Worm (Caenorhabditis elegans): ENCODE data around the gene F52H2.5.

DNA sequence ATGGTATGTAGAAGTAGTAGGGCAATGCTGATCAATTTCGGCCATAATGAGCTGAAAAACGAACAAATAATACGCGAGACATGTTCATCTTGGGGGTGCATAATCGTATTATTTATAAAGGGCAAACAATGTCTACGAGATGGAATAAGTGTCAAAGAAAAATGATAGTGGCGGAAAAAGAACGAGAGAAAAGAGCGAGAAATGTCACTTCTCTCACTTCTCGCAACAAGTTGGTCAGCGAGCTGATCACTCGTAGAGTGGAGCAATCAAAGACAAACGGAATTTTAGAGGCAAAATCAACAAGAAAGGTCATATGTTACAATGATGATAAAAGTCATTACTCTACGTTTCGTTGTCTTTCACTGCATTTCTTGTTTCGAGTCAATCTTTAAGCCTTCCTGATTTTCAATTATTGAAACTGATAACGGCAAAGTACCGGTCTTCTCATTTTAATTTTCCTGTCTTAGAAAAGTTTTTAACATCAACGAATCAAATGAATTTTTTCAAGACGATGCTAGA, 18.8 kb downstream of the F52H2.5 start, which contains the start of gene F52H2.3:
- no peak for TF ChIP-seq lin-13 (tag; optimal IDR thresholded peaks at IDR 0.05)
- TF ChIP-seq nhr-28 (tag; optimal IDR thresholded peaks at IDR 0.05): no peak
